Worm (Caenorhabditis elegans) whole organism, dauer: ENCODE data around the gene srg-9.

Source experiments
- unc-62 ChIP-seq: sonication (generic microtip); optimal IDR thresholded peaks from 2 replicates; lab custom pipeline; 2017; ENCODE audit warnings: missing biosample characterization, missing genetic modification reagents, missing genetic modification characterization

Gene srg-9

DNA sequence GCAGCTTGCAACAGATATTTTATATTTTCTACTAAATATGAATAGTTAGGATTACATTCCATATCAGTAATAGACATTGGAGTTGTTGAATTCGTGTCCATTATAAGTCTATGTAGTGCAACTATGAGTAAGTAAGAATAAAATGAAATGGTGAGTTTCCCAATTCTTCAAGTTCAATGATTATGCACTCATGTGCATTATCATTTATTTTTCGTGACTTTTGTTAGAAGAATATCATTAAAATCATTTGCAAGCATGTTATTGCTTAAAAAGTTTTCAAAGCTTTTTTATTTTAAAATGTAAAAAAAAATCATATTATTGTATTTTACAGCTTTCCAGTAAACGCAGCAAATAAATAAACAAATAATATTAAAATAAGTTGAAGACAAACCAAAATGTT lies at the start of gene srg-9:
Gene srg-9, minus strand, starts transcription at position 101 of the 400 bp plus-strand sequence.
- no peak for TF ChIP-seq unc-62

DNA sequence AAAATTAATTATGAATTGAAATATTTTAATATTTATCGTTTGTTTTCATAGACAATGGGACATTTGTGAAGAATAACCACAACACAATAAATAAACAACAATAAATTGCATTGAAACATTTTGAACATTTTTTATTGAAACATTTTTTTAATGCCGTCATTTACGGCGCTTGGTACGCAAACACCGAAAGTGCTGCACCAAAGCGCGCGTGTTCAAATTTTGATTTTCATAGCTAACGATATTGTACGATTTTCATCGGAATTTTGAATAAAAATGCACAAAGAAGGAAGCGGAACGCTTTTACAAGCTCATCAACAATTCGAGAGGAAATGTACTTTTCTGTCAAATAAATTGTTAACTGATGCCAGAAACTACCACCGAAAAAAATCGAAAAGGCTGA lies 47.2 kb upstream of the srg-9 start:
- no peak for TF ChIP-seq unc-62

DNA sequence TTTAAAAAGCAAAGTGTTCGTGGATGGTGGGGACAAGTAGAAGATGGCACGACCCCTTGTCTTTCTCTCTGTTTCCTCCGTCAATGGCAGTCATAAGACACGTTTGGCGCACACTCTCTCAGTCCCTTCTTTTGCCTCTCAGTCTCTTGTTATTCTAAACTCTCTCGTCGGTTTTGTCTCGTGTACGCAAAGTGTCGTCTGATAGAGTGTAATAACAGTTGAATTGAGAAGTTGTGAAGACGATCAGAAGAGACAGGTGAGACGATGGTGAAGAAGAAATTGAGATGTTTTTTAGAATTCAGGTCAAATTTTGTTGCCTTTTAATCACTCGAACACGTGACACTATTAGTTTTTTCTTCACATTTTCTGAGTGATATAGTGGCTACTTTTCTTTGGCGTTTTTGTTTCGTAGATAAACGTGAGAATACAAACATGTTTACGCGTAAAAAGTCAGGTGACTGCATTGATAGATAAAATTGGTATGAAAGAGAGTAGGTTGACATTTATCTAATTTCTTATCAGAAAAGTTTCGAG lies 46.6 kb upstream of the srg-9 start, which contains the start of gene F47D12.9:
Gene F47D12.9, minus strand, starts transcription at position 267 of the 534 bp plus-strand sequence.
- TF ChIP-seq unc-62 = no peak

DNA sequence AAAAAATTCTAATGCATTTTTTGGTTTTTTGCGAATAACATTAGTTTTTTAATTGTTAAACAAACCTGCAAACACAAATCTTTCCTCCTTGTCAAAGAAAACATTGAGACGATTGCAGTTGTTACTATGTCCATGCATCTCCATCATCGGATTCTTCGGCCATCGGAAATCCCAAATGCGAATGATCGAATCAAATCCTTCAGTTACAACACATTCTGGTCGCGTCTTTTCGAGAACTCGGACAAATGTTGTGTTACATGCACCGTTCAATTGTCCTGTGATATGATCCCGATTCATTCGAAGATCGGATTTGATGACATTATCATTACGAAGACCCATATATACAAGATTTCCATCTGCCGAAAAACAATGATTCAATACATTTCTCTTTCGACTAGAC lies 43.7 kb upstream of the srg-9 start:
- no peak for TF ChIP-seq unc-62

DNA sequence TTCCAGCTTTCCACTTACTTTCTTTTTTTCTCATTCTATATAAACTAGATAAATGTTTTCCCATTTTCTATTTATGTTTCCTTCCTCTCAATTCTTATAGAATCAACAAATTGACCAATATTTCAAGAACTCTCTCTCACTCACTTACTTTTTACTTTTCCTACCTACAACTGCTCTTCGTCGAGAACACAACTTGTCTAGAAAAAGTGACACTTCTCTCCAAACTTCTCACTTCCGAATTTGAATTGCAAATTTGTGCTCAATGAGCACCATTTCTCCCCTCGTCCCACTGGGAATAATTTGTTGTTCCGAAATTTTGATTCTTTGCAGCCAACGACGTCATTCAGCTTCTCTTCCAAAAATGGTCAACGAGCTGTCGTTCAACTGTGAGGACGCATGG lies 41.6 kb upstream of the srg-9 start, which contains the start of gene F47D12.3:
Gene F47D12.3, plus strand, starts transcription at position 331 of the 400 bp plus-strand sequence.
- no peak for TF ChIP-seq unc-62

DNA sequence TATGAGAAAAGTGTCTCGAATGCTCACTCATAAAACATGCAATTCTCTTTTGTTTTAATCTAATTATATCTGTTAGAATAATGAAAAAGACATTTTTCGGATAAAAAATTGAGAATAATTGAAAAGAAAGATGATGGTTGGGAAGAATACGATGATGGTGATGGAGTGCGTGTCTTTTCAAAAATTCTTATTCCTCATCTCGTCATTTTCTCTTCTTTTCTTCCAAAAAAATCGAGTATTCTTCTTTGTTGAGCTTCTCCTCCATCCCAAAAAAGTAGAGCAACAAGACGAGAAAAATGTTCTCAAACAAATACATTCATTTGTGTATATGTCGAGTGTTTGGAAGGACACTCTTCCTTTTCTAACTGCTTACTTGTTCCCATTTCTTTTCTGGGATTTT lies 41.0 kb upstream of the srg-9 start:
- TF ChIP-seq unc-62 = no peak

DNA sequence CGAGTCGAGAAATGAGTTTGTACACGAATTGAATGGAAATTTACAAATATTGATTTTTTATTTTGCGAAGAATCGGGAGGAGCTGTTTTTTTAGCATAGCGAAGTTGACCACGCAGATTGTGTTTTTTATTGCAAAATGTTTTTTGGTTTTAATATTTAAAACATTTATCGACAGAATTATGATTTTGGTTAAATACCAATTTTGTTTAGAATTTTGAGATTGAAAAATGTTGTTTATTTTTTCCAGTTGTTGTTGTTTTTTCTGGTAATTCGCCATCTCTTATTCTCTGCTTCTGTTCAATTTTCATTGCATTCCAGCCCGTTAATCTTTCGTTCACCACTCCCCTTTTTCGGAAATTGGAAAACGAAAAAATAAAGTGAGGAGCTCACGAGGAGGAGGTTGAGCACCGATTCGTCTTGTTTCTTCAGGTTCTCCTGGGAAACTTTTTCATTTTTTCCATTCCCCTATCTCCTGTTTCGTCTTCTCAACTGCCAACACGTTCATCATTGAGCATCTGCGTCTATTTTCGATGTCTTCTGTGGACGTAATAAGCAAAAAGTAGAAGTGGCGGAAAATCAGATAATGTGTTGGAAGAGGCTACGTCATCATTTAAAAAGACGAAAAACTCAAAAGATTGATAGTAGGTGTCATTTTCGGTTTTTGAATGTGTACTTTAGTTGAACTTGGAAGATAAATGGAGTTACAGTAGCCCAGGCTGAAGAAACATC lies 39.6 kb upstream of the srg-9 start, which contains the start of gene F47D12.7:
Gene F47D12.7, minus strand, starts transcription at position 51 of the 729 bp plus-strand sequence.
- TF ChIP-seq unc-62 = no peak

DNA sequence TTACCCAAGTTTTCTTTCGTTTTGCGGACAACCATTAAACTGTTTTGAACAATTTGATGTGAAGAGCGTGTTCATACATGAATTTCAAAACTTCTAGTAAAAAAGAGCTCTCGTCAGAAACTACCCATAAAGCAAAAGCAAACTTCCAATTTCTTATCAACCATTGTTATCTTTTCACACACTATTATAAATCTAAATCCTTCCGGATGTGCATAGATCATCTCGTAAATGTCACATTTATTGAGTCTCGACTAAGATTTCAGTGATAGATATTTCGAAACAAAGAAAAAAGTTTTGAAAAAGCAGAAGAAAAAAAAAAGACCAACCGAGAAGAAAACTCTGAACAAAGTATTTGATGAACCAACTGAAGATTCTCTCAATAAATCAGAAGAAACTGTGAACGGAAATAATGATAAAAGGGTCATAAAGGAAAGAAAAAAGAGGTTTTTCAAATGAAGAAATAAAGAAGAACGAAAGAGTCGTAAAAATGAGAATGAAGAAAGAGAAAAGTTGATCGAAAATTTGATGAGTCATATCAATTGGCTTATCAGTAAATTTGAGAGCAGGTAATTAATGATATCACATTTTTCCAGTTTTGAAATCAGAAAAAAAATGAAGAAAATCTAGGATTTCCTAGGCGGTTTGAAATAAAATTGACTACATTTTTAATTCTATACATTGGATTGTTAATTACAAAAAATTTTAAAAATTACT lies 34.1 kb upstream of the srg-9 start:
- TF ChIP-seq unc-62 = no peak

DNA sequence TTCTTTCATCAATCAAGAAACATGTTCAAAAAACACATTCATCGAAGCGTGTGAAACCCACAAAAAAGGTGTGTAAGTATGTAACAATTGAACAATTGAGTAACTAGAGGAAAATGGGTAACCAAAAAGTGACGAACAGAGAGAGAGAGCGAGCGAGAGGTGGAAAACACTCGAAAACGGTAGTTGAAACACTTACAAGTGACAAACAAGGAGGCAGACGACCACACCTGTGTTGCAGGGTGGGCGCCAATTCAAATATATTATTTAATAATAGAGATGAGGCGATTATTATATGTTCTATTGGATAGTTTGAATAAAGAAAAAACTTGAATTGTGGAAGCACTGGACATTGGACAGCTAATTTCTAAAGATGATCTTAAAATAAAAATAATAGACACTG lies 32.8 kb upstream of the srg-9 start:
- no peak for TF ChIP-seq unc-62

DNA sequence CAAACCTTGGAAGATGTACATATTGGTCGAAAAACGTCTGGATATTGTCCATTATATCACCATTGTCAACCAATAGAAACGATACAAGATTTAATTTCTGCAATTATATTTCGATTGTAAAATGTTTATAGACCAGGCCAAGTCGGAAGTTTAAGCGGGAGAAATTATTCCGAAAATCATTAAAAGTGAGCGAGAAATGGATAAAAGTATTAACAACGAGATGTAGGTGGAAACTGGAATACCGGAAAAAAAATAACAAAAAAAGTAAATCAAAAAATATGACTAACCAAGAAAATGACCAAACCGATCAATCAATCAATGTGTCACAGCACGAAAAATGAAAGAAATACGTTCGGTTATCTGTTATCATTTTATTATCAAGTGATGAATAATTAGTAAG lies 30.6 kb upstream of the srg-9 start, which contains the start of gene F47D12.6:
Gene F47D12.6, minus strand, starts transcription at position 101 of the 400 bp plus-strand sequence.
- no peak for TF ChIP-seq unc-62

DNA sequence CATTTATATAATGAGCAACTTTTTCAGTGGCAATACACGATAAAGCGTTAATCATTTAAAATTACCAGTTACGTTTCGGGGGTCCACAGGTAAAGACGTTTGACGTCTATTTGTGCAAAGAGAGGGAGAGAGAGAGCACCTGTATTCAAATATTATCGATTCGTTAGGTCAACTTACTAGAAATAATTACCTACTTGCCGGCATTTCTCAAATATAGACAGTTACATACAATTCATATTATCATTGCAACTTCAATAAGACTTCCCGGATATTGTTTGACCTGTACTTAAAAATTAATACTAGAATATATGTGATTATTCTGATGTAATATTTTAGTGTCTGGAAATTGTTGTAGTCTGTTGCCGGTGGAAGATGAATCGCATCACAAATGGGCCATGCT lies 29.3 kb upstream of the srg-9 start, which contains the start of gene gadr-3:
Gene gadr-3, minus strand, starts transcription at position 101 of the 400 bp plus-strand sequence.
- TF ChIP-seq unc-62 = no peak

DNA sequence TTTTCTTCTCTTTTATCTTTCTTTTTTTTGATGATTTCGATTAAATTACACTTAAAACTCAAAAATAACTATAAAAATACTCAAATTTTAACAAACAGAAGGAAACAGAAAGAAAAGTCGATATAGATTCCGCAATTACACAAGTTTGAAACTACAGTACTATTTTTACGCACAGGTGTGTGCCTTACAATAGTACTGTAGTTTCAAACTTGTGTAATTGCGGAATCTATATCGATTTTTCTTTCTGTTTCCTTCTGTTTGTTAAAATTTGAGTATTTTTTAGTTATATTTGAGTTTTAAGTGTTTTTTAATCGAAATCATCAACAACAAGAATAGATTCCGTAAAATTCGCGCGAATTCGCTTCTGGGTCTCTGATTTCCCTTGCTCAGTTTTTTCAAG lies 26.4 kb upstream of the srg-9 start:
- TF ChIP-seq unc-62 = no peak

DNA sequence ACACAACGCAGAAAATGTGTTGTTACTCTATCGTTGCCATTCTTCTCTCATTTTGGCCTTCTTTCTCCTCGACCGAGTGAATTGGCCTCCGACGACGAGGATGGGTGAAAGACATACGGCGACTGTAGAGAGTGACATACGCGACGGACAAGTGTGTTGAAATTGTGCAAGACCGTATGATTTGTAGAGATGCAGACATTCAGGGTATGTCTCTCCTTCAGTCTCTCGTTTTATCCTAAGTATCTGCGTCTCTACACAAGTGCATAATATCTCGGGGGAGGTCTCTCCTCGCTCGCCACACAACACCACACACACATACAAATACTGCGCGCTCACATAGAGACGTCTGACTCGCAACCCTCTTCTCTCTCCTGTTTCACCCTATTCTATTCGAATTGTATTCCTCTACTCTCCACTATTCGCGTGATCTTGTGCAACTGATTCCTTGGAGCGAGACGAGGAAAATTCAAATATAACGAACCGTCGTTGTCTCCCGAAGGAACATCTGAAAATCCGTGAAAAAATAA lies 23.6 kb upstream of the srg-9 start, which contains the start of gene hmg-1.2:
Gene hmg-1.2, plus strand, starts transcription at position 311 of the 527 bp plus-strand sequence.
- no peak for TF ChIP-seq unc-62

DNA sequence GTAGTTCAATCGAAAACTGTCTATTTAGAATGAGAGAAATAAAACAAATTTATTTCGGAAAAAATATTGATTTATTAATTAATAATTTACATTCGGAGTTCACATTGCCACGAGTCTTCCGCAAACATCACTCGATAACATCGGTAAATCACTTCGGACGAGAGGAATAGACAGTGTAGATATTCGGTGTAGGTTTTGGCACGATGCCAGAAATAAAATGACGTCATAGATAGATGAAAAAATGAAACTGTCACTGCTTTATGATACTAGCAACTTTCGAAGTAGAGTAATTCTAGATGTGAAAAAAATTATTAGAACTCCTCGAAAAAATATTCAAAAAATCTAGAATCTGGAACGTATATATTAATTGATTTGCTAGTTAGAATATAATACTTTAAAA lies 22.9 kb upstream of the srg-9 start:
- TF ChIP-seq unc-62 = no peak

DNA sequence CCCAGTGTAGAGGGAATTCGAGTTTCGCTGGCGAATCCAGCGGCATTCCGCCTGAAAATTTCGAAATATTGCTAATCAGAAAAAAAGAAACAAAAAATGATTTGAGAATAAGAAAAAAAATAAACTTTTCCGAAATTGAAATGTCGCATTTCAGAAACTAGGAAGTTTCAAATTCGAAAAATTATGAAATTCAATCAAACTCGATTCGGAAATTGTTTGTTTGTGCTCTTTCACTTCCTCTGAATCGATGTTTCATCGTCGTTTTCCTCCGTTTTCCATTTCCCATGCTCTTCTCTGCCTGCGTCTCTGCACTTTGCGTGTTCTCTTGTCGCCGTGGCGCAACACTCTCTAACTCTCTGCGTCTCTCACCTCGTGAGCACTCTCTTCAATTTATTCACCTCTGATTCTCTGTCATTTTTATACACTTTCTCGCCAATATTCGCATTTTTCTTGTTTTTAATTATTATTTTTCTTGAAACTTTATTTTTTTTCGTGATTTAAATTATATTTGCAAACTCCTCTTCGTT lies 21.8 kb upstream of the srg-9 start, which contains the start of gene C18F10.7:
Gene C18F10.7, minus strand, starts transcription at position 51 of the 527 bp plus-strand sequence.
- TF ChIP-seq unc-62 = no peak

DNA sequence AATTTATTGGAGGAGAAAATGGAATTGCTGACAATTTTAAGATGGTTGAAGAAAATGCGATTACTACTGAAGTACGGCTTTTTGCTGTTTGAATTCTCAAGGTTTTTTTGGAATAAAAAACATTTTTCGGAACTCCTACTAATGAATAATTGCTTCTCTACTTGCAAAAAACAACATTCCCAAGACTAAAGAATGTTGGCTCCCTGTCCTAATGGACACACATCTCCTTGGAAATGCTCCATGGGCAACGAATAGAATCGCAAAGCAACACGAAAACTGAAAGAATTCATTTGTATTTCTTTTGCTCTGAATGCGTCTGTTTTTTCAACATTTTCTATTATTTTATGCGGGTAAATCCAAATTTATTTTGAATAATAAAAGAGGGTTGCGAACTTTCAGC lies 16.3 kb upstream of the srg-9 start, which contains the start of gene C18F10.2:
Gene C18F10.2, plus strand, starts transcription at position 301 of the 400 bp plus-strand sequence.
- TF ChIP-seq unc-62 = no peak

DNA sequence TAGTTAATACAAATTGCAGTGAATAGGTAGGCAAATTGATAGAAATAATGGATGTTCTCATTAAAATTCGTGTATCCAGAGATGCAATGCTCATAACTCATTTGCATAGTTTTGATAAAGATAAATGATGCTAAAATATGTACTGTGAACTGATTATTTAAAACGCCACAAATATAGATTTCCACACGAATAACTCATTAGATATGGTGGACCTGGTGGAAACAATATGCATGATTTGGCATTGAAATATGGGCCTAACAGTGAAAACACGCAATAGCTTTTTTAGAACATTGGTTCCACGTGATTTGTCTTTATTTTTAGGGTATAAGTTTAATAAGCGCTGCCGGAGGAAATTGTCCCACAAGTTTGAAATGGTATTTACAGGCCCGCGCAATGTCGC lies 13.7 kb upstream of the srg-9 start, which contains the start of gene srg-3:
Gene srg-3, minus strand, starts transcription at position 101 of the 400 bp plus-strand sequence.
- no peak for TF ChIP-seq unc-62
